Worm (Caenorhabditis elegans) whole organism, L4/young adult: ENCODE data around the gene asns-2.

Experiments
- W03F9.2 ChIP-seq: fragments of 150-350 bp; optimal IDR thresholded peaks from 2 replicates; lab custom pipeline; 2014; ENCODE audit warnings: missing biosample characterization, missing genetic modification characterization
- him-1 ChIP-seq: sonication (generic microtip); optimal IDR thresholded peaks from 2 replicates; lab custom pipeline; 2016; ENCODE audit warnings: missing genotype, missing genetic modification reagents, missing genetic modification characterization, missing compliant biosample characterization

ce11 chrX:8721273-8721672 lies 29.5 kb downstream of the asns-2 start:
- no peak for TF ChIP-seq W03F9.2
- TF ChIP-seq him-1 (tag; lab: Kevin White, UChicago) = no peak
